Worm (Caenorhabditis elegans) whole organism, early embryonic: ENCODE results near the gene C30G7.5.

Source experiments
- B0310.2 ChIP-seq: sonication (generic microtip); optimal IDR thresholded peaks from 2 replicates; lab custom pipeline; 2016; ENCODE audit warnings: mild to moderate bottlenecking, missing genetic modification characterization, missing compliant biosample characterization
- F13C5.2 ChIP-seq: sonication (generic microtip); optimal IDR thresholded peaks from 2 replicates; lab custom pipeline; 2017; ENCODE audit warnings: mild to moderate bottlenecking, missing genetic modification characterization, inconsistent platforms, missing compliant biosample characterization
- aly-1 ChIP-seq: sonication (generic microtip); optimal IDR thresholded peaks from 2 replicates; lab custom pipeline; 2016; ENCODE audit warnings: missing genetic modification characterization, missing compliant biosample characterization
- ama-1 ChIP-seq: fragments of 150-350 bp; optimal IDR thresholded peaks from 2 replicates; lab custom pipeline; 2014
- ceh-13 ChIP-seq: fragments of 200-800 bp; sonication (Bioruptor generic); optimal IDR thresholded peaks from 2 replicates; lab custom pipeline; 2018; ENCODE audit warnings: mild to moderate bottlenecking, missing genetic modification characterization, missing compliant biosample characterization
- ceh-36 ChIP-seq: sonication (generic microtip); optimal IDR thresholded peaks from 2 replicates; lab custom pipeline; 2016; ENCODE audit warnings: missing genetic modification characterization, inconsistent platforms, missing compliant biosample characterization
- ets-7 ChIP-seq: sonication (generic microtip); optimal IDR thresholded peaks from 2 replicates; lab custom pipeline; 2016; ENCODE audit warnings: missing genotype, missing genetic modification characterization, missing compliant biosample characterization
- flt-1 ChIP-seq: fragments of 200-800 bp; sonication (Bioruptor generic); IDR thresholded peaks from 2 replicates; pipeline ENCODE4 v1.3.6; 2022; ENCODE audit warnings: missing genetic modification characterization, missing compliant biosample characterization
- hmbx-1 ChIP-seq: sonication (generic microtip); optimal IDR thresholded peaks from 2 replicates; lab custom pipeline; 2016; ENCODE audit warnings: mild to moderate bottlenecking, missing genetic modification characterization, missing compliant biosample characterization
- hmg-4 ChIP-seq: fragments of 200-800 bp; sonication (Bioruptor generic); optimal IDR thresholded peaks from 2 replicates; lab custom pipeline; 2018; ENCODE audit warnings: mild to moderate bottlenecking, missing genetic modification characterization, missing compliant biosample characterization
- hnd-1 ChIP-seq: sonication (generic microtip); optimal IDR thresholded peaks from 2 replicates; lab custom pipeline; 2016; ENCODE audit warnings: missing genetic modification characterization, missing compliant biosample characterization
- pes-1 ChIP-seq: fragments of 200-800 bp; sonication (Bioruptor generic); IDR thresholded peaks from 2 replicates; pipeline ENCODE4 v1.3.6; 2022; ENCODE audit warnings: missing genetic modification reagents, missing genetic modification characterization, missing compliant biosample characterization
- scrt-1 ChIP-seq: fragments of 200-800 bp; sonication (Bioruptor generic); IDR thresholded peaks from 2 replicates; pipeline ENCODE4 v1.3.6; 2022; ENCODE audit warnings: missing genetic modification characterization, missing compliant biosample characterization
- sea-1 ChIP-seq: fragments of 200-800 bp; sonication (Bioruptor generic); conservative IDR thresholded peaks from 2 replicates; pipeline ENCODE4 v1.3.6; 2022; ENCODE audit warnings: missing genetic modification characterization, missing compliant biosample characterization
- tbx-11 ChIP-seq: fragments of 200-800 bp; sonication (Bioruptor generic); IDR thresholded peaks from 2 replicates; pipeline ENCODE4 v1.3.6; 2022; ENCODE audit warnings: missing genetic modification characterization, missing compliant biosample characterization
- tbx-37 ChIP-seq: fragments of 200-800 bp; sonication (Bioruptor generic); conservative IDR thresholded peaks from 2 replicates; pipeline ENCODE4 v1.3.6; 2022; ENCODE audit warnings: missing genetic modification reagents, missing genetic modification characterization, missing compliant biosample characterization
- tra-4 ChIP-seq: sonication (generic microtip); optimal IDR thresholded peaks from 2 replicates; lab custom pipeline; 2017; ENCODE audit warnings: missing genetic modification characterization, missing compliant biosample characterization

C30G7.5 gene

DNA sequence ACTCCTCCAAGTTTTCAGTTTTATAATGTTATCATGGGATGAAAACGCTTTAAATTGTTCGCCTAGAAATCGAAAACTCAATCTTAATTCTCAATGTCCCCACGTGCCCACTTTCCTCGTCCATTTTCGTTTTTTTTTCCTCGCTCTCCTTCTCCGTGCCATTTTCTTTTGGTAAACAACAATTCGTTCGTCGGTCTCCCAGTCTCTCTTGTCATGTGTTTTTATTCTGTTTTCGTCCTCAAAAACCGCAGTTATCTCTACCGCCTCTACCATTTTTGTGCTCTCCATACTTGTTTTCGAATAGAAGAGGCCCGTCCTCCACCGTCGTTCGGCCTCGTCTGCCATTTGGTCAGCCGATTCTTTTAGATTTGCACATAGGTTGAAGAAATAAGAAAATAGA, 6.0 kb downstream of the C30G7.5 start:
- TF ChIP-seq hmbx-1 (no peak), sea-1 (GFP tag; lab: Robert Waterston, UW) (no peak), hmg-4 (GFP tag; lab: Kevin White, UChicago) (no peak), flt-1 (GFP tag; lab: Robert Waterston, UW) (no peak), tbx-37 (GFP tag; lab: Robert Waterston, UW) (no peak), ama-1 (no peak), pes-1 (GFP tag; lab: Robert Waterston, UW) (no peak), hnd-1 (tag; lab: Kevin White, UChicago) (no peak), scrt-1 (GFP tag; lab: Robert Waterston, UW) (no peak)

DNA sequence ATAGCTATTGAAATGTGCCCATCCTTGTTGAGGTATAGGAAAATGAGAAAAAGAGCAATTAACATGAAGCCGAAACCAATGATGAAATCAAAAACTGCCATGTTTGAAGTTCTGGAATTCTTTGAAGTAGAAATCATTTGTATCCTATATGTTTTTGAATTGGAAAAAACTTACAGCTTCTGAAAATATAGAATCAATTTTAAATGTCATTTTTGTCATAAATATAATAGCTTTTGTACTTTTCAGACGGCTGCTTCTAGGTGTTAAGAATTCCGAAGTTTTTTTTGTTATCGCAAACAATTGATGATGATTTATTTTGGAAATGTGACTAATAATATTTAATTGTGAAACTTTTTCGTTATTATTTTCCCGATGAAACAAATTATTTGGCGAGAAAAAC, 7.5 kb downstream of the C30G7.5 start, which contains the start of gene C30G7.4:
Gene C30G7.4 (minus strand): TSS at position 101 of the 400 bp plus-strand sequence.
- TF ChIP-seq ets-7 (no peak), pes-1 (GFP tag; lab: Robert Waterston, UW) (no peak)

DNA sequence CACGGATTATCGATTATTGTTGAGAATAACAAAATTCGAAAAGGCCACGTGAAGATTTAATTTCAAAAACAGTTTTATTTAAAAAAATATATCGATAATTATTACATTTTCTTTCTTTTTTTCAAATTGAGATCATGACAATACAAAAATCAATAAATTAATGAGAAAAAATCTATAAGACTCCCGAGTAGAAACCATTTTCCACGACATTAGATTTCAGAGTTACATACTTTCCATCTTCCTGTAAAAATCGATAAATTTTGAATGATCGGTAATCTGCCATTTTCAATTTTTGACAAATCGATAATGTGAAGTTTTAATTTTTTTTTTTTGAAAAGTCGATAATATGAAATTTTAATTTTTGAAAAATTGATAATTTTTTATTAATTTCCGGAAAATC, 8.8 kb downstream of the C30G7.5 start, which contains the start of gene C30G7.3:
Gene C30G7.3 (minus strand): TSS at position 8 of the 400 bp plus-strand sequence.
- TF ChIP-seq hmbx-1 (no peak), F13C5.2 (tag; lab: Kevin White, UChicago) (no peak), tbx-11 (GFP tag; lab: Robert Waterston, UW) (no peak), scrt-1 (GFP tag; lab: Robert Waterston, UW) (no peak), ets-7 (no peak), ceh-13 (no peak), ceh-36 (tag; lab: Kevin White, UChicago) (no peak), pes-1 (GFP tag; lab: Robert Waterston, UW) (no peak), hmg-4 (GFP tag; lab: Kevin White, UChicago) (no peak)

DNA sequence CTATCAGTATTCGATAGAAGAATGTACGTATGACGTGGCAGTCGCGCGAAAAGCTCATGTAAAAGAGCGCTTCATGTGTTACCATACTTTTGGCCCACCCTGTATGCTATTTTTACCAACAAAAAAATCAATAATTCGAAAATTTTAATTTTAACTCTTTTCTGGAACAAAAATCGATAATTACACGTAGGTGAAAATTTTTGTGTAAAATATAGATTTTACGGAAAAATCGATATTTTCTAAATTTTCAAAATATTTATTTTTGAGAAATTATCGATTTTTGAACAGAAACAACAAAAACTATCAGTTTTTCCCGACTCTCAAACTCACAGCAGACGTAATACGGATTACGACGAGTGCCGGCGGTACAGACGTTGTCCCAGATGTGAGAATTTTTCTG, 9.4 kb downstream of the C30G7.5 start:
- no peak for TF ChIP-seq hmbx-1
- no peak for TF ChIP-seq F13C5.2 (tag; lab: Kevin White, UChicago)
- no peak for TF ChIP-seq tbx-37 (GFP tag; lab: Robert Waterston, UW)
- TF ChIP-seq ceh-13, result no peak
- no peak for TF ChIP-seq tra-4 (tag; lab: Kevin White, UChicago)
- TF ChIP-seq B0310.2, result no peak
- no peak for TF ChIP-seq ets-7
- no peak for TF ChIP-seq sea-1 (GFP tag; lab: Robert Waterston, UW)
- TF ChIP-seq hnd-1 (tag; lab: Kevin White, UChicago), result no peak
- no peak for TF ChIP-seq flt-1 (GFP tag; lab: Robert Waterston, UW)
- no peak for TF ChIP-seq ama-1
- no peak for TF ChIP-seq ceh-36 (tag; lab: Kevin White, UChicago)
- TF ChIP-seq hmg-4 (GFP tag; lab: Kevin White, UChicago), result no peak
- no peak for TF ChIP-seq scrt-1 (GFP tag; lab: Robert Waterston, UW)

DNA sequence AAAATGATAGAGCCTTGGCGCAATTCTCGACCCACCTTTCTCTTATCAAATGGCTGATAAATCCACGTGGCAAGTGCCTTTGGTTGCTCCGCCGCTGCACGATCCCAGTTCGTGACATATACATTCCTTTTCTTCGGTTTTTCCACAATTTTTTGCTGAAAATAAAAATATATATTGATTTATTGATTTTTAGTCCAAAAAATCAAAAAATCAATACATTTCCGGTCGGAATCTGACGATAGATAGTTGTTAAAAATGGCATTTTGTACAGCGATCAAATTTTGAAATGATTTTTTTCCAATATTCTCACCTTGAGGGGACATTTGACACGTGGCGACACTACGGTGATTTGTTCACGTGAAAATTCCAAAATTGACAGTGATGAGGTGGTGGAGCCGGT, 10.8 kb downstream of the C30G7.5 start:
- TF ChIP-seq ama-1, result no peak
- no peak for TF ChIP-seq pes-1 (GFP tag; lab: Robert Waterston, UW)
- TF ChIP-seq scrt-1 (GFP tag; lab: Robert Waterston, UW), result no peak
- TF ChIP-seq tbx-37 (GFP tag; lab: Robert Waterston, UW), result no peak
- TF ChIP-seq ets-7, result no peak
- no peak for TF ChIP-seq flt-1 (GFP tag; lab: Robert Waterston, UW)
- TF ChIP-seq sea-1 (GFP tag; lab: Robert Waterston, UW), result no peak
- TF ChIP-seq tbx-11 (GFP tag; lab: Robert Waterston, UW), result no peak
- TF ChIP-seq ceh-13, result no peak

DNA sequence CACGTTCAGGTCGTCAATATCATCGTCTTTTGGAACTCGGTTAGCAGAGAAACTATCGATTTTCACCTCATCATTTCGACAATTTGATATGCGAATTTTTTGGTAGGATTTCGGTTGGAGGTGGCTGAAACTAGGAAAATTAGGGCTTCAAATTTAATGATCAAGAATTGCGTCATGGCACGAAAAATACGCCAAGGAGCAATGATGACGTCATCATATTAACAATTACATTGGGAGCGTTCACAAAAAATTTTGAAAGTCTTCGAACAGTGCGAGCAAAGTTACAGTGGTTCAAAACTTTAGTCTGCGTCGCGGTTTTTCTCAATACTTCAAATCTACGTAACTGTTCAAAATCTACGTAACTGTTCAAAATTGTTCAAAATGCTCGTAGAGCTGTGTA, 11.6 kb downstream of the C30G7.5 start:
- no peak for TF ChIP-seq hnd-1 (tag; lab: Kevin White, UChicago)
- TF ChIP-seq F13C5.2 (tag; lab: Kevin White, UChicago), result no peak

DNA sequence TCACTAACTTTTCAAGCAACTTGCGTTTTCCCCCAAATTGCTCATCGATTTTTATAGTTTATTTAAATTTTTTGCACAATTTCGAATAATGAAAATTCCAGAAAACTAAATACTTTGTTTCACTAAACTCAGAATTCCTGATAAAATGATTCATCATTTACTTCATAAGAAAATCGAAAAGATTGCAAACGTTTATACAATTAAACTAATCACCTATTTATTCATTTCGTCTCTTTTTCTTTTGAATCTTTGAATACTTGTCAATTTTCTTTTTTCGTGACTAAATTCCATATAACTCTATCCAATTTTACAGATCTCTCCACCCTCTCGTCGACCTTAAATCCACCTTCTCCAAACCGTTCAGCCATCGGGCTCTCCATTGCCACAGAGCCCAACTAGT, 17.9 kb downstream of the C30G7.5 start, which contains the start of gene C30G7.2:
Gene C30G7.2 (plus strand): TSS at position 301 of the 400 bp plus-strand sequence.
- no peak for TF ChIP-seq sea-1 (GFP tag; lab: Robert Waterston, UW)
- no peak for TF ChIP-seq F13C5.2 (tag; lab: Kevin White, UChicago)
- no peak for TF ChIP-seq ceh-36 (tag; lab: Kevin White, UChicago)
- TF ChIP-seq tbx-37 (GFP tag; lab: Robert Waterston, UW), result no peak
- TF ChIP-seq B0310.2, result no peak
- no peak for TF ChIP-seq hmbx-1

DNA sequence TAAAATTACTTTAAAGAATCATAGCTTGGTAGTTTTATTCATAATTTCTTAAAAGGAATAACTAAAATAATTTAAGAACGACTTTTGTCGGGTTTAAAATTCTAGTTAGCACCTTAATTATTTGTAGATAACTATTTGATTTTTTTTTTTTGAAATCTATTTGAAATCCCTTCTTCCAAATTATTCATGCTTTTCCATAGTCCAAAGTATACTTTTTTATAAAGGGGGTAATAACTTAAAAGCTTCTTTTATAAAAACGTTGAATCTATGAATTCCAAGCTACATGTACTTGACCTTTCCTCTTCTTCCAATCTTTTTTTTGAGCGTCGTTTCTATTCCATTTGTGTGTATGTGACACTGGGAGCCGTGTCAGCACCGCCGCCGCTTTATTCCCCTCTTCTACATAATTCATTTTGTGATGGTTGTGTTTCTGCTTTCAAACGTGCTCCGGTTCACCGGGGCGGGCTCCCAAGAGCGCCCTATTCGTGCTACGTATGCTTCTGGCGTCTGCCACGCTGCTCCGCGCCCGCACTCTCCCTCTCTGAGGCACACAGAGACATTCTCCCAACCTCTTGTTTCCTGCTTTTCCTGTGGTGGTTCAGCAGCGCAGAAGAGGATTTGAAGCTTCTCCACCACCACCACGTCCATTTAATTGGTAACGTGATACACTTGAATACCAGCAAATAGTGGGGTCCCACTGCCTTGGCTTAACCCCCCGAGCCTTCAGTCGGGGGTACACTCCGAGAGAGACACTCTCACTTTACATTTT, 20.9 kb downstream of the C30G7.5 start:
- TF ChIP-seq aly-1, result no peak
- TF ChIP-seq tbx-37 (GFP tag; lab: Robert Waterston, UW), result no peak
- no peak for TF ChIP-seq hnd-1 (tag; lab: Kevin White, UChicago)
- TF ChIP-seq flt-1 (GFP tag; lab: Robert Waterston, UW), result no peak
- no peak for TF ChIP-seq ceh-13
- TF ChIP-seq hmbx-1, result no peak
- no peak for TF ChIP-seq sea-1 (GFP tag; lab: Robert Waterston, UW)
- no peak for TF ChIP-seq ceh-36 (tag; lab: Kevin White, UChicago)
- no peak for TF ChIP-seq ama-1
- TF ChIP-seq pes-1 (GFP tag; lab: Robert Waterston, UW), result no peak
- no peak for TF ChIP-seq hmg-4 (GFP tag; lab: Kevin White, UChicago)
- no peak for TF ChIP-seq tbx-11 (GFP tag; lab: Robert Waterston, UW)
